Fruit fly (Drosophila melanogaster) Kc167 (cell line): ENCODE data around the gene Sox21a.

Experiments used
- Myc ChIP-seq: fragments of >200 bp; optimal IDR thresholded peaks from 2 replicates; lab custom pipeline; 2017; ENCODE audit warnings: missing external identifiers
- Sin3A ChIP-seq: fragments of >200 bp; optimal IDR thresholded peaks from 2 replicates; lab custom pipeline; 2018; ENCODE audit warnings: missing external identifiers
- h ChIP-seq: fragments of >200 bp; optimal IDR thresholded peaks from 3 replicates; lab custom pipeline; 2018; ENCODE audit warnings: missing external identifiers
- insv ChIP-seq: fragments of >200 bp; optimal IDR thresholded peaks from 3 replicates; lab custom pipeline; 2018; ENCODE audit warnings: missing external identifiers
- psq ChIP-seq: fragments of >200 bp; optimal IDR thresholded peaks from 2 replicates; lab custom pipeline; 2017; ENCODE audit warnings: missing external identifiers
- ttk ChIP-seq: sonication (Bioruptor generic); optimal IDR thresholded peaks from 2 replicates; lab custom pipeline; 2017; ENCODE audit warnings: missing external identifiers

Sox21a gene

dm6 chr3L:14108068-14108520 lies at the start of gene Sox21a:
Sox21a (minus strand) TSS chr3L:14108118.
- TF ChIP-seq insv (lab: Kevin White, UChicago), result no peak
- no peak for TF ChIP-seq h (lab: Kevin White, UChicago)
- TF ChIP-seq Myc (lab: Kevin White, UChicago), result no peak
- no peak for TF ChIP-seq Sin3A (lab: Kevin White, UChicago)
- no peak for TF ChIP-seq ttk (lab: Kevin White, UChicago)
- no peak for TF ChIP-seq psq

- TF ChIP-seq Sin3A (lab: Kevin White, UChicago) (no peak), psq (no peak), insv (lab: Kevin White, UChicago) (no peak), ttk (lab: Kevin White, UChicago) (no peak)
Measured at dm6 chr3L:14154940-14155339, 47.0 kb upstream of the Sox21a start.

- no peak for TF ChIP-seq Sin3A (lab: Kevin White, UChicago)
- no peak for TF ChIP-seq Myc (lab: Kevin White, UChicago)
- TF ChIP-seq insv (lab: Kevin White, UChicago), result no peak
- no peak for TF ChIP-seq psq
- TF ChIP-seq h (lab: Kevin White, UChicago), result no peak
- no peak for TF ChIP-seq ttk (lab: Kevin White, UChicago)
Measured at dm6 chr3L:14153644-14154043, 45.7 kb upstream of the Sox21a start.

dm6 chr3L:14152608-14153007 lies 44.7 kb upstream of the Sox21a start:
- no peak for TF ChIP-seq psq
- no peak for TF ChIP-seq Sin3A (lab: Kevin White, UChicago)
- no peak for TF ChIP-seq h (lab: Kevin White, UChicago)
- no peak for TF ChIP-seq Myc (lab: Kevin White, UChicago)
- TF ChIP-seq ttk (lab: Kevin White, UChicago), result no peak
- TF ChIP-seq insv (lab: Kevin White, UChicago), result no peak

dm6 chr3L:14151447-14151846 lies 43.5 kb upstream of the Sox21a start:
- TF ChIP-seq Sin3A (lab: Kevin White, UChicago), result no peak
- no peak for TF ChIP-seq h (lab: Kevin White, UChicago)
- no peak for TF ChIP-seq psq

- TF ChIP-seq Myc (lab: Kevin White, UChicago) (no peak), Sin3A (lab: Kevin White, UChicago) (no peak), insv (lab: Kevin White, UChicago) (no peak), ttk (lab: Kevin White, UChicago) (no peak), h (lab: Kevin White, UChicago) (no peak), psq (no peak)
Measured at dm6 chr3L:14150141-14150556, 42.2 kb upstream of the Sox21a start.

dm6 chr3L:14146386-14146785 lies 38.5 kb upstream of the Sox21a start:
- TF ChIP-seq Sin3A (lab: Kevin White, UChicago) (no peak), insv (lab: Kevin White, UChicago) (no peak)

- TF ChIP-seq Myc (lab: Kevin White, UChicago), result no peak
- TF ChIP-seq Sin3A (lab: Kevin White, UChicago), result no peak
- no peak for TF ChIP-seq ttk (lab: Kevin White, UChicago)
- no peak for TF ChIP-seq psq
- no peak for TF ChIP-seq insv (lab: Kevin White, UChicago)
- no peak for TF ChIP-seq h (lab: Kevin White, UChicago)
Measured at dm6 chr3L:14145666-14146314, 37.9 kb upstream of the Sox21a start.

- TF ChIP-seq psq, result no peak
- no peak for TF ChIP-seq insv (lab: Kevin White, UChicago)
- TF ChIP-seq Sin3A (lab: Kevin White, UChicago), result no peak
- TF ChIP-seq h (lab: Kevin White, UChicago), result no peak
- TF ChIP-seq Myc (lab: Kevin White, UChicago), result no peak
- no peak for TF ChIP-seq ttk (lab: Kevin White, UChicago)
Measured at dm6 chr3L:14135496-14135895, 27.6 kb upstream of the Sox21a start.

dm6 chr3L:14132848-14133392 lies 25.0 kb upstream of the Sox21a start:
- TF ChIP-seq ttk (lab: Kevin White, UChicago) (no peak), insv (lab: Kevin White, UChicago) (no peak), h (lab: Kevin White, UChicago) (no peak), Myc (lab: Kevin White, UChicago) (no peak), psq (no peak), Sin3A (lab: Kevin White, UChicago) (no peak)

- TF ChIP-seq h (lab: Kevin White, UChicago), result no peak
- TF ChIP-seq Myc (lab: Kevin White, UChicago), result no peak
- TF ChIP-seq psq, result no peak
- TF ChIP-seq insv (lab: Kevin White, UChicago), result no peak
- TF ChIP-seq ttk (lab: Kevin White, UChicago), result no peak
- TF ChIP-seq Sin3A (lab: Kevin White, UChicago), result no peak
Measured at dm6 chr3L:14131274-14131989, 23.5 kb upstream of the Sox21a start, which contains the start of gene Sox21b. Sox21b (minus strand) TSS chr3L:14131324.

- TF ChIP-seq Sin3A (lab: Kevin White, UChicago), result no peak
- TF ChIP-seq psq, result no peak
- TF ChIP-seq Myc (lab: Kevin White, UChicago), result no peak
- no peak for TF ChIP-seq insv (lab: Kevin White, UChicago)
Measured at dm6 chr3L:14125616-14126015, 17.7 kb upstream of the Sox21a start.
